Fruit fly (Drosophila melanogaster): Measurements from ENCODE around the gene msk.

msk gene

DNA sequence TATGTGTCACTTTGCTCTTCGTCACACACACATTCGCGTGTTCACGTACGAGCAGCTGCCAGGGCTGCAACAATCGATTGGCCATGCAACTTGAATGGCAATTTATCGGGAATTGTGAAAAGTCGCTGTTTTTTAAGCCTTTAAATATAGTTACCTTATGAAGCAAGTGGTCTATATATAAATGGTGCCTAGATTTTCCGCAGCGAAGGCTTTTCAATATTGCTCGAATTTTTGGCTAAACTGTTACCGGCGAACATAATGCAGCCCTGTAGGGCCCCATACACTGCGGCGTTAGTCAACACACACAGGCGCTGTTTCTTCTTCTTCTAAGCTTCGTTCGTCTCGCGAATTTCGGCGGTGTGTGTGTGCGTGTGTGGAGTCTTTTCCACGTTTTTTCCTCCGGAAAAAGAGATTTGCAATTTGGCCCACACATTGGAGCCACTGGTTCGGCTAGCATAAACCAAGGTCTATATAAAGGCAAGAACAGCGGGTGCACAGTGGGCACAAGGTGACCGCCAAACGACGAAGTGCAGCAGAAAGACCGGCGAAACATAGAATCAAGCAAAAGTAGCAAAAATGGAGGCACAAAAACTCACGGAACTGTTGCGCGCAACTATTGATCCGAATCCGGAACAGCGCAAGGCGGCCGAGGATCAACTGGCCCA lies at the start of gene msk, which contains the start of gene Arp3 (continued):
- TF ChIP-seq Taf1 (GFP tag; IDR thresholded peaks at IDR 0.05), result no peak
- TF ChIP-seq CG7271 (tag; optimal IDR thresholded peaks at IDR 0.05), result no peak
- peak; percentile 47; the same call in 1 of the 2 replicates for TF ChIP-seq esg (GFP tag; conservative IDR thresholded peaks at IDR 0.05)
- TF ChIP-seq slbo (GFP tag; IDR thresholded peaks at IDR 0.05), result peak; percentile 88
- 0 out of 2 replicates have a peak, but pooled peaks have one; percentile 37 for TF ChIP-seq Oaz (GFP tag; IDR thresholded peaks at IDR 0.05)
- no peak for TF ChIP-seq CG43689 (GFP tag; IDR thresholded peaks at IDR 0.05)
- peak; percentile 1 for TF ChIP-seq CG15073 (GFP tag; optimal IDR thresholded peaks at IDR 0.05)
- TF ChIP-seq ash1 (GFP tag; optimal IDR thresholded peaks at IDR 0.05), result peak; percentile 34
- TF ChIP-seq tgo (GFP tag; IDR thresholded peaks at IDR 0.05), result peak; percentile 68
- TF ChIP-seq Hmx (GFP tag; optimal IDR thresholded peaks at IDR 0.05), result no peak
- peak; percentile 51 for TF ChIP-seq CG14667 (GFP tag; IDR thresholded peaks at IDR 0.05)
- no peak for TF ChIP-seq aop (GFP tag; IDR thresholded peaks at IDR 0.05)
- TF ChIP-seq Ada2b (GFP tag; IDR thresholded peaks at IDR 0.05), result peak; percentile 64
- TF ChIP-seq CG17912 (GFP tag; optimal IDR thresholded peaks at IDR 0.05), result peak; percentile 79
- TF ChIP-seq Lpt (GFP tag; optimal IDR thresholded peaks at IDR 0.05), result no peak
- TF ChIP-seq Chrac-16 (GFP tag; optimal IDR thresholded peaks at IDR 0.05), result peak; percentile 84
- no peak for TF ChIP-seq pan (optimal IDR thresholded peaks at IDR 0.05)
- TF ChIP-seq pan (GFP tag; optimal IDR thresholded peaks at IDR 0.05 in 1 of 2, IDR thresholded peaks at IDR 0.05 in 1 of 2), result peak in 1 of 2 experiments; percentile 54
- no peak for TF ChIP-seq ato (GFP tag; IDR thresholded peaks at IDR 0.05; ENCODE audit: partially characterized antibody)
- TF ChIP-seq so (GFP tag; IDR thresholded peaks at IDR 0.05), result no peak; the same call in 2 of the 3 replicates
- peak; percentile 60 to 84 for TF ChIP-seq Hr51 (GFP tag; optimal IDR thresholded peaks at IDR 0.05)
- TF ChIP-seq ttk (GFP tag; IDR thresholded peaks at IDR 0.05), result peak; percentile 45; the same call in 1 of the 2 replicates
- TF ChIP-seq CG17328 (GFP tag; IDR thresholded peaks at IDR 0.05), result peak; percentile 47
- TF ChIP-seq Dll (GFP tag; IDR thresholded peaks at IDR 0.05; ENCODE audit: partially characterized antibody), result peak; percentile 53; the same call in 2 of the 4 replicates
- peak; percentile 87 for TF ChIP-seq row (GFP tag; IDR thresholded peaks at IDR 0.05)
- peak; percentile 89 for TF ChIP-seq CG15514 (GFP tag; optimal IDR thresholded peaks at IDR 0.05)
- TF ChIP-seq Asciz (GFP tag; optimal IDR thresholded peaks at IDR 0.05), result no peak
- peak; percentile 88 for TF ChIP-seq CG10543 (GFP tag; optimal IDR thresholded peaks at IDR 0.05)
- peak; percentile 97 for TF ChIP-seq HmgD (GFP tag; optimal IDR thresholded peaks at IDR 0.05)
- TF ChIP-seq bowl (GFP tag; IDR thresholded peaks at IDR 0.05), result no peak; the same call in 1 of the 2 replicates
- 0 out of 3 replicates have a peak, but pooled peaks have one; percentile 55 for TF ChIP-seq CG2199 (GFP tag; IDR thresholded peaks at IDR 0.05)
- TF ChIP-seq schlank (tag; optimal IDR thresholded peaks at IDR 0.05), result peak; percentile 49
- no peak for TF ChIP-seq ham (GFP tag; IDR thresholded peaks at IDR 0.05)
- TF ChIP-seq bcd (GFP tag; optimal IDR thresholded peaks at IDR 0.05), result peak; percentile 87
- peak; percentile 78 for TF ChIP-seq tup (GFP tag; optimal IDR thresholded peaks at IDR 0.05)
- TF ChIP-seq Myb (GFP tag; optimal IDR thresholded peaks at IDR 0.05), result peak; percentile 83
- TF ChIP-seq CG17612 (GFP tag; IDR thresholded peaks at IDR 0.05), result no peak
- peak; percentile 83 for TF ChIP-seq CG17829 (tag; optimal IDR thresholded peaks at IDR 0.05)
- peak; percentile 80 for TF ChIP-seq CoRest (tag; optimal IDR thresholded peaks at IDR 0.05)

DNA sequence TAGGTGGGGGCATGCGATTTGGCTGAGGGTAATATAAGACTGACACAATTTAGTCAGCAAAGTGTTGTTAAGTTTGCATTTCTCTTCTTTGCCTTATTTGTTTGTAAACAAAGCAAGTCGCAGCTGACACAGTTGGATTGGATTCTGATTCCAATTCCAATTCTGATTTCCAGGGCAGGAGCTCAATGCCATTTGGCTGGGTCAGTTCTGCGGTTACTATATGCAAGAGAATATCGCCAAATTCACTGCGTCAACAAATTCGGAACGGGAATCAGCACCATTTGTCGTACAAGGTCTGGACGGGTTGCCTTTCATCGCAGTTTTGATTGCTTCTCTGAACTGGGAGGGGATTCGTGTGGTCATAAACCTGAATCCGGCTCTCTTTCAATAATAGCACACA lies 48.5 kb upstream of the msk start:
- TF ChIP-seq Chrac-16 (GFP tag; optimal IDR thresholded peaks at IDR 0.05), result no peak
- no peak for TF ChIP-seq CG6272 (GFP tag; IDR thresholded peaks at IDR 0.05)
- no peak for TF ChIP-seq en (GFP tag; optimal IDR thresholded peaks at IDR 0.05)
- TF ChIP-seq Blimp-1 (GFP tag; optimal IDR thresholded peaks at IDR 0.05), result no peak
- no peak for TF ChIP-seq CG4328 (GFP tag; optimal IDR thresholded peaks at IDR 0.05)
- no peak for TF ChIP-seq trh (GFP tag; optimal IDR thresholded peaks at IDR 0.05)
- no peak for TF ChIP-seq CG14965 (GFP tag; optimal IDR thresholded peaks at IDR 0.05; ENCODE audit: borderline replicate concordance)
- TF ChIP-seq slbo (GFP tag; IDR thresholded peaks at IDR 0.05), result no peak
- no peak for TF ChIP-seq H2.0 (GFP tag; IDR thresholded peaks at IDR 0.05)
- TF ChIP-seq CG11456 (GFP tag; IDR thresholded peaks at IDR 0.05), result no peak
- no peak for TF ChIP-seq ase (GFP tag; IDR thresholded peaks at IDR 0.05)
- no peak for TF ChIP-seq yki (optimal IDR thresholded peaks at IDR 0.05)
- no peak for TF ChIP-seq Dek (tag; optimal IDR thresholded peaks at IDR 0.05)
- TF ChIP-seq Sox100B (GFP tag; optimal IDR thresholded peaks at IDR 0.05), result no peak

Data from whole organism, embryonic.